Worm (Caenorhabditis elegans) whole organism, early embryonic: ENCODE data around the gene Y54E2A.4.

ENCODE experiments used
- B0310.2 ChIP-seq: sonication (generic microtip); optimal IDR thresholded peaks from 2 replicates; lab custom pipeline; 2016; ENCODE audit warnings: mild to moderate bottlenecking, missing genetic modification characterization, missing compliant biosample characterization
- F13C5.2 ChIP-seq: sonication (generic microtip); optimal IDR thresholded peaks from 2 replicates; lab custom pipeline; 2017; ENCODE audit warnings: mild to moderate bottlenecking, missing genetic modification characterization, inconsistent platforms, missing compliant biosample characterization
- aly-1 ChIP-seq: sonication (generic microtip); optimal IDR thresholded peaks from 2 replicates; lab custom pipeline; 2016; ENCODE audit warnings: missing genetic modification characterization, missing compliant biosample characterization
- ama-1 ChIP-seq: fragments of 150-350 bp; optimal IDR thresholded peaks from 2 replicates; lab custom pipeline; 2014
- ceh-13 ChIP-seq: fragments of 200-800 bp; sonication (Bioruptor generic); optimal IDR thresholded peaks from 2 replicates; lab custom pipeline; 2018; ENCODE audit warnings: mild to moderate bottlenecking, missing genetic modification characterization, missing compliant biosample characterization
- ceh-36 ChIP-seq: sonication (generic microtip); optimal IDR thresholded peaks from 2 replicates; lab custom pipeline; 2016; ENCODE audit warnings: missing genetic modification characterization, inconsistent platforms, missing compliant biosample characterization
- ets-7 ChIP-seq: sonication (generic microtip); optimal IDR thresholded peaks from 2 replicates; lab custom pipeline; 2016; ENCODE audit warnings: missing genotype, missing genetic modification characterization, missing compliant biosample characterization
- flt-1 ChIP-seq: fragments of 200-800 bp; sonication (Bioruptor generic); IDR thresholded peaks from 2 replicates; pipeline ENCODE4 v1.3.6; 2022; ENCODE audit warnings: missing genetic modification characterization, missing compliant biosample characterization
- hmbx-1 ChIP-seq: sonication (generic microtip); optimal IDR thresholded peaks from 2 replicates; lab custom pipeline; 2016; ENCODE audit warnings: mild to moderate bottlenecking, missing genetic modification characterization, missing compliant biosample characterization
- hmg-4 ChIP-seq: fragments of 200-800 bp; sonication (Bioruptor generic); optimal IDR thresholded peaks from 2 replicates; lab custom pipeline; 2018; ENCODE audit warnings: mild to moderate bottlenecking, missing genetic modification characterization, missing compliant biosample characterization
- hnd-1 ChIP-seq: sonication (generic microtip); optimal IDR thresholded peaks from 2 replicates; lab custom pipeline; 2016; ENCODE audit warnings: missing genetic modification characterization, missing compliant biosample characterization
- pes-1 ChIP-seq: fragments of 200-800 bp; sonication (Bioruptor generic); IDR thresholded peaks from 2 replicates; pipeline ENCODE4 v1.3.6; 2022; ENCODE audit warnings: missing genetic modification reagents, missing genetic modification characterization, missing compliant biosample characterization
- scrt-1 ChIP-seq: fragments of 200-800 bp; sonication (Bioruptor generic); IDR thresholded peaks from 2 replicates; pipeline ENCODE4 v1.3.6; 2022; ENCODE audit warnings: missing genetic modification characterization, missing compliant biosample characterization
- sea-1 ChIP-seq: fragments of 200-800 bp; sonication (Bioruptor generic); conservative IDR thresholded peaks from 2 replicates; pipeline ENCODE4 v1.3.6; 2022; ENCODE audit warnings: missing genetic modification characterization, missing compliant biosample characterization
- tbx-11 ChIP-seq: fragments of 200-800 bp; sonication (Bioruptor generic); IDR thresholded peaks from 2 replicates; pipeline ENCODE4 v1.3.6; 2022; ENCODE audit warnings: missing genetic modification characterization, missing compliant biosample characterization
- tbx-37 ChIP-seq: fragments of 200-800 bp; sonication (Bioruptor generic); conservative IDR thresholded peaks from 2 replicates; pipeline ENCODE4 v1.3.6; 2022; ENCODE audit warnings: missing genetic modification reagents, missing genetic modification characterization, missing compliant biosample characterization
- tra-4 ChIP-seq: sonication (generic microtip); optimal IDR thresholded peaks from 2 replicates; lab custom pipeline; 2017; ENCODE audit warnings: missing genetic modification characterization, missing compliant biosample characterization

The Y54E2A.4 gene

ce11 chrII:14814894-14815568, 60.6 kb downstream of the Y54E2A.4 start, which contains the start of gene W01D2.1:
Gene W01D2.1 (plus strand): TSS chrII:14815518.
- no peak for TF ChIP-seq tra-4 (tag; lab: Kevin White, UChicago)
- TF ChIP-seq scrt-1 (GFP tag; lab: Robert Waterston, UW), result no peak
- TF ChIP-seq flt-1 (GFP tag; lab: Robert Waterston, UW), result no peak
- TF ChIP-seq ets-7 (tag; lab: Kevin White, UChicago), result no peak
- TF ChIP-seq hmbx-1 (tag; lab: Kevin White, UChicago), result no peak
- no peak for TF ChIP-seq ceh-13 (GFP tag; lab: Kevin White, UChicago)
- TF ChIP-seq ceh-36, result no peak

ce11 chrII:14816086-14816485, 61.7 kb downstream of the Y54E2A.4 start:
- TF ChIP-seq aly-1 (tag; lab: Kevin White, UChicago) (no peak), hmg-4 (GFP tag; lab: Kevin White, UChicago) (no peak), F13C5.2 (tag; lab: Kevin White, UChicago) (no peak), ceh-13 (GFP tag; lab: Kevin White, UChicago) (no peak), B0310.2 (tag; lab: Kevin White, UChicago) (no peak), pes-1 (GFP tag; lab: Robert Waterston, UW) (no peak), hmbx-1 (tag; lab: Kevin White, UChicago) (no peak), tbx-11 (GFP tag; lab: Robert Waterston, UW) (no peak), scrt-1 (GFP tag; lab: Robert Waterston, UW) (no peak), tra-4 (tag; lab: Kevin White, UChicago) (no peak), hnd-1 (tag; lab: Kevin White, UChicago) (no peak), ceh-36 (no peak)

ce11 chrII:14818376-14818775, 64.0 kb downstream of the Y54E2A.4 start, which contains the start of gene nhr-61:
Gene nhr-61 (minus strand): TSS chrII:14818543.
- TF ChIP-seq scrt-1 (GFP tag; lab: Robert Waterston, UW) (no peak), tra-4 (tag; lab: Kevin White, UChicago) (no peak), hmbx-1 (tag; lab: Kevin White, UChicago) (no peak), ceh-36 (no peak)

- TF ChIP-seq hmg-4 (GFP tag; lab: Kevin White, UChicago) (no peak), ceh-36 (peak; percentile 87), ets-7 (tag; lab: Kevin White, UChicago) (no peak)
These were observed 65.0 kb downstream of the Y54E2A.4 start for ce11 chrII:14819258-14819985.

- TF ChIP-seq ceh-36 (no peak), hmg-4 (GFP tag; lab: Kevin White, UChicago) (no peak), tra-4 (tag; lab: Kevin White, UChicago) (no peak), ets-7 (tag; lab: Kevin White, UChicago) (no peak), ceh-13 (GFP tag; lab: Kevin White, UChicago) (no peak), flt-1 (GFP tag; lab: Robert Waterston, UW) (no peak)
These were observed 66.0 kb downstream of the Y54E2A.4 start for ce11 chrII:14820460-14820859.

- no peak for TF ChIP-seq B0310.2 (tag; lab: Kevin White, UChicago)
- TF ChIP-seq aly-1 (tag; lab: Kevin White, UChicago), result no peak
- TF ChIP-seq tbx-37 (GFP tag; lab: Robert Waterston, UW), result no peak
- TF ChIP-seq ceh-36, result no peak
- TF ChIP-seq flt-1 (GFP tag; lab: Robert Waterston, UW), result no peak
These were observed 68.0 kb downstream of the Y54E2A.4 start for ce11 chrII:14822419-14822818.

- TF ChIP-seq ceh-13 (GFP tag; lab: Kevin White, UChicago), result no peak
- no peak for TF ChIP-seq hmg-4 (GFP tag; lab: Kevin White, UChicago)
- no peak for TF ChIP-seq ama-1 (lab: Kevin White, UChicago)
- TF ChIP-seq sea-1 (GFP tag; lab: Robert Waterston, UW), result no peak
- TF ChIP-seq hmbx-1 (tag; lab: Kevin White, UChicago), result no peak
- TF ChIP-seq tbx-37 (GFP tag; lab: Robert Waterston, UW), result no peak
- TF ChIP-seq ets-7 (tag; lab: Kevin White, UChicago), result no peak
- TF ChIP-seq scrt-1 (GFP tag; lab: Robert Waterston, UW), result no peak
- no peak for TF ChIP-seq tra-4 (tag; lab: Kevin White, UChicago)
These were observed 71.0 kb downstream of the Y54E2A.4 start for ce11 chrII:14825413-14825812.
